Fruit fly (Drosophila melanogaster) whole organism, pupa: ENCODE results near the gene SNRPG.

ENCODE experiments used
- CG10348 ChIP-seq: fragments of 200-800 bp; sonication (Bioruptor generic); IDR thresholded peaks from 2 replicates; pipeline ENCODE4 v1.3.6; 2022; ENCODE audit warnings: missing biosample characterization, missing genetic modification characterization
- CG12605 ChIP-seq: fragments of 200-800 bp; sonication (Bioruptor generic); IDR thresholded peaks from 2 replicates; pipeline ENCODE4 v1.3.6; 2022; ENCODE audit warnings: missing biosample characterization, missing genetic modification characterization
- CG13204 ChIP-seq: fragments of 200-800 bp; sonication (Bioruptor generic); optimal IDR thresholded peaks from 2 replicates; lab custom pipeline; 2018; ENCODE audit warnings: missing biosample characterization, mild to moderate bottlenecking, missing genetic modification characterization, moderate library complexity
- CG14655 ChIP-seq: fragments of 200-800 bp; sonication (Bioruptor generic); optimal IDR thresholded peaks from 3 replicates; lab custom pipeline; 2017; ENCODE audit warnings: mild to moderate bottlenecking, missing biosample characterization, missing genetic modification reagents, missing genetic modification characterization
- CG15710 ChIP-seq: fragments of 200-800 bp; sonication (Bioruptor generic); optimal IDR thresholded peaks from 2 replicates; lab custom pipeline; 2018; ENCODE audit warnings: missing biosample characterization, mild to moderate bottlenecking, missing genetic modification characterization, moderate library complexity
- CG17806 ChIP-seq: fragments of 200-800 bp; sonication (Bioruptor generic); optimal IDR thresholded peaks from 2 replicates; lab custom pipeline; 2018; ENCODE audit warnings: missing biosample characterization, mild to moderate bottlenecking, missing genetic modification characterization, moderate library complexity
- CG32121 ChIP-seq: fragments of 200-800 bp; sonication (Bioruptor generic); IDR thresholded peaks from 2 replicates; pipeline ENCODE4 v1.3.6; 2022; ENCODE audit warnings: missing biosample characterization, missing genetic modification characterization
- CG34367 ChIP-seq: fragments of 200-800 bp; sonication (Bioruptor generic); optimal IDR thresholded peaks from 2 replicates; lab custom pipeline; 2018; ENCODE audit warnings: missing biosample characterization, mild to moderate bottlenecking, missing genetic modification characterization
- CG4496 ChIP-seq: fragments of 200-800 bp; sonication (Bioruptor generic); IDR thresholded peaks from 3 replicates; pipeline ENCODE4 v1.3.6; 2022; ENCODE audit warnings: missing biosample characterization, missing genetic modification characterization
- CG8159 ChIP-seq: fragments of 200-800 bp; sonication (Bioruptor generic); optimal IDR thresholded peaks from 3 replicates; lab custom pipeline; 2018; ENCODE audit warnings: missing biosample characterization, mild to moderate bottlenecking, missing genetic modification characterization, moderate library complexity
- CG8301 ChIP-seq: fragments of 200-800 bp; sonication (Bioruptor generic); optimal IDR thresholded peaks from 2 replicates; lab custom pipeline; 2018; ENCODE audit warnings: missing biosample characterization, mild to moderate bottlenecking, missing genetic modification characterization
- CG9948 ChIP-seq: fragments of 200-800 bp; sonication (Bioruptor generic); optimal IDR thresholded peaks from 2 replicates; lab custom pipeline; 2018; ENCODE audit warnings: missing biosample characterization, mild to moderate bottlenecking, missing genetic modification characterization, moderate library complexity
- D1 ChIP-seq: fragments of 200-800 bp; sonication (Bioruptor generic); optimal IDR thresholded peaks from 2 replicates; lab custom pipeline; 2018; ENCODE audit warnings: missing biosample characterization, mild to moderate bottlenecking, missing genetic modification characterization, moderate library complexity
- EcR ChIP-seq: fragments of 200-800 bp; sonication (Bioruptor generic); optimal IDR thresholded peaks from 3 replicates; lab custom pipeline; 2019; ENCODE audit warnings: missing biosample characterization, missing genetic modification characterization, mild to moderate bottlenecking, moderate library complexity, missing genetic modification reagents
- Ets98B ChIP-seq: fragments of 200-800 bp; sonication (Bioruptor generic); IDR thresholded peaks from 2 replicates; pipeline ENCODE4 v1.3.6; 2022; ENCODE audit warnings: missing biosample characterization, missing genetic modification characterization
- Pif1A ChIP-seq: fragments of 200-800 bp; sonication (Bioruptor generic); optimal IDR thresholded peaks from 3 replicates; lab custom pipeline; 2016; ENCODE audit warnings: missing biosample characterization, missing genetic modification characterization
- Pif1B ChIP-seq: fragments of 200-800 bp; sonication (Bioruptor generic); optimal IDR thresholded peaks from 3 replicates; lab custom pipeline; 2016; ENCODE audit warnings: missing biosample characterization, missing genetic modification characterization
- Snoo ChIP-seq: fragments of 200-800 bp; sonication (Bioruptor generic); optimal IDR thresholded peaks from 3 replicates; lab custom pipeline; 2017; ENCODE audit warnings: missing biosample characterization, mild to moderate bottlenecking, missing genetic modification characterization, inconsistent platforms
- fd96Ca ChIP-seq: fragments of 200-800 bp; sonication (Bioruptor generic); IDR thresholded peaks from 3 replicates; pipeline ENCODE4 v1.3.6; 2022; ENCODE audit warnings: missing biosample characterization, missing genetic modification characterization
- gl ChIP-seq: fragments of 200-800 bp; sonication (Bioruptor generic); optimal IDR thresholded peaks from 2 replicates; lab custom pipeline; 2018; ENCODE audit warnings: missing biosample characterization, mild to moderate bottlenecking, missing genetic modification characterization
- rn ChIP-seq: fragments of 200-800 bp; sonication (Bioruptor generic); IDR thresholded peaks from 2 replicates; pipeline ENCODE4 v1.3.6; 2022; ENCODE audit warnings: missing biosample characterization, missing genetic modification characterization

Gene SNRPG

dm6 chrX:16637106-16637590, 3.1 kb downstream of the SNRPG start, which contains the start of gene Rok:
Rok (minus strand) TSS chrX:16637414.
- no peak for TF ChIP-seq CG12605 (GFP tag; lab: Robert Waterston, UW)
- peak; percentile 22 for TF ChIP-seq EcR (GFP tag; lab: Kevin White, UChicago)
- no peak for TF ChIP-seq CG34367
- TF ChIP-seq fd96Ca (GFP tag; lab: Robert Waterston, UW), result no peak
- TF ChIP-seq CG10348 (GFP tag; lab: Robert Waterston, UW), result no peak
- TF ChIP-seq gl, result no peak
- TF ChIP-seq CG15710, result no peak
- TF ChIP-seq Pif1B (GFP tag; lab: Kevin White, UChicago), result no peak
- TF ChIP-seq CG32121, result no peak
- TF ChIP-seq rn, result no peak
- TF ChIP-seq CG13204 (GFP tag; lab: Kevin White, UChicago), result peak; percentile 41
- no peak for TF ChIP-seq D1
- TF ChIP-seq Ets98B (GFP tag; lab: Robert Waterston, UW), result no peak
- TF ChIP-seq CG4496, result no peak

DNA sequence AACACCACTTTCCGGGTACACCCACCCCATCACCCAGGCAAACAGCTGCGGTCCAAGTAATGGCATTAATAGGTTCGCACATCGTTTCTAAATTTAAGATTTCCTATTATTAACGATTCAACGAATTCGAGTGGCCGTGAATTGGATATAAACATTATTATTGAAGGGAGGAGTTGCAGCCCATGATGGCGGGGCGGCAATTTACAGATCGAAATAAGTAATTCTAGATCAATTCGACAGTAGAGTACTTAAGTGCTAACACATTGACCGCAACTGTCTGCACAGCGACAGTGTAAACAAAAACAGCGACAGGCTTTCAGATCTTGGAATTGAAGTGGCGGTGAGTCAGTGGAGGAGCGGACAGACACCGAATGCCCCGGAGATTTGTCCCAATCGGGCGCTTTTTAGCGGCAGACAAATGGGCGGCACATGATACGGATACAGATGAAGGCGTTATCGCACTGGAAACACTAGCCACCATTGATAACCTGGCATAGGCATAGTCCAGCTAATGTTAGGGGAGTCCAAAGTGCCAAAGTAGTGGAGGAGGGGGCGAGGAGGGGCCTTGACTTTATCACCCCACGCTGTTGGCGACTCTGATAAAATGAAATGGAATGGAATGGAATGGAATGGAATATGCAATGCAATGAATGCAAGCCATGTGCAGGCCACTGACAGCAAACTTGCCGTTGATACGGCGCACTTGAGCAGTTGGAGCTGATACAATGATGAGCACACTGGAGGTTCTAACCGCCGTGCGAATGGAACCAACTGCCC, 6.8 kb downstream of the SNRPG start:
- TF ChIP-seq CG32121, result peak; percentile 65
- peak; percentile 63 for TF ChIP-seq gl
- no peak for TF ChIP-seq Pif1A (GFP tag; lab: Kevin White, UChicago)
- peak; percentile 71 for TF ChIP-seq CG14655 (GFP tag; lab: Kevin White, UChicago)
- no peak for TF ChIP-seq CG17806 (tag; lab: Kevin White, UChicago)
- TF ChIP-seq CG13204 (GFP tag; lab: Kevin White, UChicago), result peak; percentile 41
- TF ChIP-seq Ets98B (GFP tag; lab: Robert Waterston, UW), result peak; percentile 30; the same call in 1 of the 2 replicates
- TF ChIP-seq CG9948 (tag; lab: Kevin White, UChicago), result no peak
- TF ChIP-seq fd96Ca (GFP tag; lab: Robert Waterston, UW), result peak; percentile 66; the same call in 2 of the 3 replicates
- TF ChIP-seq CG10348 (GFP tag; lab: Robert Waterston, UW), result no peak
- peak; percentile 34; the same call in 1 of the 2 replicates for TF ChIP-seq CG12605 (GFP tag; lab: Robert Waterston, UW)
- peak; percentile 2; the same call in 1 of the 2 replicates for TF ChIP-seq rn
- TF ChIP-seq EcR (GFP tag; lab: Kevin White, UChicago), result peak; percentile 32
- TF ChIP-seq CG8301 (tag; lab: Kevin White, UChicago), result peak; percentile 10
- TF ChIP-seq Pif1B (GFP tag; lab: Kevin White, UChicago), result no peak
- TF ChIP-seq CG8159 (tag; lab: Kevin White, UChicago), result peak; percentile 21
- peak; percentile 8 for TF ChIP-seq CG15710
- peak; percentile 65; the same call in 2 of the 3 replicates for TF ChIP-seq CG4496

dm6 chrX:16632135-16632534, 8.1 kb downstream of the SNRPG start, which contains the start of gene CG9777:
CG9777 (minus strand) TSS chrX:16632235.
- TF ChIP-seq EcR (GFP tag; lab: Kevin White, UChicago) (no peak), CG32121 (no peak), fd96Ca (GFP tag; lab: Robert Waterston, UW) (no peak), CG12605 (GFP tag; lab: Robert Waterston, UW) (no peak), Pif1B (GFP tag; lab: Kevin White, UChicago) (no peak), Snoo (tag; lab: Kevin White, UChicago) (no peak), gl (no peak)

DNA sequence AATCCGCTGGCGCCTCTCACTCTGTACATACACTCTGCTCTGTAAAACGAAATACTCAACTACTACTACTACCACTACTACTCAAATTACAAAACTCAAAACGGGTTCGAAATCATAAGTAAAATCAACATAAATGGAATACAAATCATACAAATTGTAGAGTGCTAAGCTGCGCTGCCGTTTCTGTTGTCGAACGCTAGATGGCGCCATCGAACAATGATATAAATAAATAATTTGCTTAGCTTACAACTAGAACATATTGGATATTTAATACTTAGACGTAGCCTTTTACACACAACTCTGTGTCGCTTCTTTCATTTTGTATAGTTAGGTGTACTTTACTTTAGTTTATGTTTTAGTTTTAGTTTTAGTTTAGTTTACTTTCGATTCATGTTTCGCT, 15.7 kb downstream of the SNRPG start:
- TF ChIP-seq CG14655 (GFP tag; lab: Kevin White, UChicago), result no peak
- TF ChIP-seq Pif1B (GFP tag; lab: Kevin White, UChicago), result no peak
- TF ChIP-seq D1, result no peak
- no peak for TF ChIP-seq CG32121
- no peak for TF ChIP-seq gl
- no peak for TF ChIP-seq CG34367

dm6 chrX:16623524-16623923, 16.7 kb downstream of the SNRPG start:
- TF ChIP-seq Pif1B (GFP tag; lab: Kevin White, UChicago) (no peak), D1 (no peak), fd96Ca (GFP tag; lab: Robert Waterston, UW) (no peak), CG13204 (GFP tag; lab: Kevin White, UChicago) (no peak), CG32121 (no peak), CG4496 (no peak), gl (no peak), CG12605 (GFP tag; lab: Robert Waterston, UW) (no peak), Snoo (tag; lab: Kevin White, UChicago) (no peak), CG8159 (tag; lab: Kevin White, UChicago) (no peak), CG17806 (tag; lab: Kevin White, UChicago) (no peak), EcR (GFP tag; lab: Kevin White, UChicago) (no peak), CG9948 (tag; lab: Kevin White, UChicago) (no peak), Ets98B (GFP tag; lab: Robert Waterston, UW) (no peak), CG14655 (GFP tag; lab: Kevin White, UChicago) (no peak), CG10348 (GFP tag; lab: Robert Waterston, UW) (no peak), rn (no peak), CG8301 (tag; lab: Kevin White, UChicago) (no peak), CG15710 (no peak), CG34367 (no peak)
- TF ChIP-seq, all 21 proteins: peak for 0

DNA sequence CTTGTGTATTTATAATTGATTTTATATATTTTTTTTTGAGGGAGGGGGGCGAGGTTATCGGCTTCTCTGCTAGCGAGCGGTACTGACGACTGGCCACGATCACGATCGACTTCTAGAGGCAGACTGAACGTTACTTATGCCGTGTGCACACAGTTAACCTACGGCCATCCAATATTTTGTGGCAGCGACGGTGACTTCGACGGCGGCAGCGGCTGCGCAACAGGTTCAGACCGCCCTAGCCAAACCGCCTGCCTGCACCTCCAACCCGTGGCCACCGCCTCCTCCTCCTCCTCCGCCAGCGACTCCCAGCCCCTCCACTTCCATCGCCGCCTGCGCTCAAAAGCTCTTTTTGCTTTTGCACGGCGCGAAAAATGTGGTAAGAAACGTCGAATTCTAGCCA, 18.8 kb downstream of the SNRPG start, which contains the start of gene CG9782:
Gene CG9782 (minus strand): TSS at position 128 of the 400 bp plus-strand sequence.
- peak; percentile 99 for TF ChIP-seq CG13204 (GFP tag; lab: Kevin White, UChicago)
- TF ChIP-seq Ets98B (GFP tag; lab: Robert Waterston, UW), result peak; percentile 32; the same call in 1 of the 2 replicates
- no peak for TF ChIP-seq CG8159 (tag; lab: Kevin White, UChicago)
- TF ChIP-seq CG8301 (tag; lab: Kevin White, UChicago), result no peak
- peak; percentile 62 for TF ChIP-seq EcR (GFP tag; lab: Kevin White, UChicago)
- TF ChIP-seq CG4496, result peak; percentile 33; the same call in 1 of the 3 replicates
